Fruit fly (Drosophila melanogaster): Measurements from ENCODE around the gene Meics.
A peak's percentile ranks its signal among the peaks of the same experiment; 100 is the strongest.

Gene Meics

DNA sequence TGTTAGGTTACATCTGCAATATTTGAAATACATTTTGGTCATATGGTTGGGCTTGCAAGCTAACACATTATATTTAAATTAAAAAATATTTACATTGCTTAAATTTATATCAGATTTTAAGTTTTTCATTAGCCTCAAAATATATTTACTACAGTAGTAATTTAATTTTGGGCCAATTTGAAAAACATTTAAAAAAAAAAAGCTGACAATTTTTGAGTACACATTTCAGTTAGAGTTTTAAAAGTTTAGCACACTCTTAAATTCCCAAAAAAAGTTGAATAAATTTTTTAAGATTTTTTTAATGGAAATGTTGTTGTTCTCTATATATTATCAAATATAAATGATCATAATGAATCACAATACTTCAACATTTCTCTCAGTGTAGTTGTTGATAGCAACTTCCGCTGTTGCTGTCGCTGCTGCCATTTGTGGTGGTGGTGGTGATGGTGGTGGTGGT is 7.3 kb downstream of the Meics start (continued):
- TF ChIP-seq CG11560 (tag; IDR thresholded peaks at IDR 0.05): no peak
- peak; percentile 89 for TF ChIP-seq CG7556 (GFP tag; optimal IDR thresholded peaks at IDR 0.05)
- TF ChIP-seq trh (GFP tag; optimal IDR thresholded peaks at IDR 0.05): peak; percentile 3
- TF ChIP-seq eyg (GFP tag; optimal IDR thresholded peaks at IDR 0.05): no peak
- no peak for TF ChIP-seq gfzf (GFP tag; optimal IDR thresholded peaks at IDR 0.05)
- peak; percentile 55 for TF ChIP-seq CG3281 (GFP tag; optimal IDR thresholded peaks at IDR 0.05)
- peak; percentile 16 for TF ChIP-seq dm (GFP tag; optimal IDR thresholded peaks at IDR 0.05)
- TF ChIP-seq klu (GFP tag; IDR thresholded peaks at IDR 0.05): no peak
- TF ChIP-seq sob (GFP tag; IDR thresholded peaks at IDR 0.05): no peak
- peak in 1 of 2 experiments; percentile 76 for TF ChIP-seq bsh (GFP tag; optimal IDR thresholded peaks at IDR 0.05)
- peak in 1 of 2 experiments; percentile 42 for TF ChIP-seq Hr78 (GFP tag; optimal IDR thresholded peaks at IDR 0.05)
- TF ChIP-seq CG7786 (GFP tag; optimal IDR thresholded peaks at IDR 0.05): peak; percentile 46
- TF ChIP-seq CG4404 (GFP tag; IDR thresholded peaks at IDR 0.05): no peak; the same call in 1 of the 2 replicates
- TF ChIP-seq Drgx (GFP tag; IDR thresholded peaks at IDR 0.05): peak; percentile 40; the same call in 1 of the 2 replicates
- TF ChIP-seq Atf3 (GFP tag; optimal IDR thresholded peaks at IDR 0.05): peak; percentile 22
- peak; percentile 25 to 44 for TF ChIP-seq Pdp1 (GFP tag; optimal IDR thresholded peaks at IDR 0.05)
- peak; percentile 7 for TF ChIP-seq Hmx (GFP tag; optimal IDR thresholded peaks at IDR 0.05)
- TF ChIP-seq unc-4 (GFP tag; IDR thresholded peaks at IDR 0.05; ENCODE audit: partially characterized antibody): no peak
- peak; percentile 73 for TF ChIP-seq gsb-n (tag; optimal IDR thresholded peaks at IDR 0.05)
- TF ChIP-seq vfl (GFP tag; optimal IDR thresholded peaks at IDR 0.05): no peak
- no peak for TF ChIP-seq pros (GFP tag; optimal IDR thresholded peaks at IDR 0.05)
- no peak for TF ChIP-seq CG14441 (GFP tag; IDR thresholded peaks at IDR 0.05)
- TF ChIP-seq Ptx1 (GFP tag; IDR thresholded peaks at IDR 0.05): peak; percentile 46
- TF ChIP-seq hbn (GFP tag; IDR thresholded peaks at IDR 0.05; ENCODE audit: partially characterized antibody): no peak
- TF ChIP-seq emc (GFP tag; optimal IDR thresholded peaks at IDR 0.05): no peak
- no peak for TF ChIP-seq CG13287 (GFP tag; IDR thresholded peaks at IDR 0.05; ENCODE audit: partially characterized antibody)
- TF ChIP-seq Ravus (GFP tag; IDR thresholded peaks at IDR 0.05): no peak
- TF ChIP-seq crc (GFP tag; optimal IDR thresholded peaks at IDR 0.05): no peak
- no peak for TF ChIP-seq tup (GFP tag; optimal IDR thresholded peaks at IDR 0.05)
- TF ChIP-seq C15 (GFP tag; IDR thresholded peaks at IDR 0.05): no peak
- peak; percentile 76 for TF ChIP-seq CG17829 (tag; optimal IDR thresholded peaks at IDR 0.05)
- 0 out of 2 replicates have a peak, but pooled peaks have one; percentile 35 for TF ChIP-seq CG32772 (GFP tag; IDR thresholded peaks at IDR 0.05)
- no peak for TF ChIP-seq D19B (GFP tag; optimal IDR thresholded peaks at IDR 0.05)
- TF ChIP-seq scrt (GFP tag; optimal IDR thresholded peaks at IDR 0.05): peak; percentile 6
- TF ChIP-seq GATAe (GFP tag; conservative IDR thresholded peaks at IDR 0.05): no peak
- no peak for TF ChIP-seq fd64A (GFP tag; optimal IDR thresholded peaks at IDR 0.05)
- TF ChIP-seq Mrtf (GFP tag; IDR thresholded peaks at IDR 0.05): no peak
- no peak for TF ChIP-seq ab (GFP tag; optimal IDR thresholded peaks at IDR 0.05)
- TF ChIP-seq ac (GFP tag; optimal IDR thresholded peaks at IDR 0.05): no peak
- TF ChIP-seq CG30403 (GFP tag; optimal IDR thresholded peaks at IDR 0.05): peak; percentile 83
- TF ChIP-seq CG9797 (GFP tag; optimal IDR thresholded peaks at IDR 0.05): no peak
- TF ChIP-seq CG9876 (GFP tag; optimal IDR thresholded peaks at IDR 0.05): no peak
- TF ChIP-seq yki (optimal IDR thresholded peaks at IDR 0.05): no peak
- TF ChIP-seq Opbp (GFP tag; IDR thresholded peaks at IDR 0.05; ENCODE audit: partially characterized antibody): no peak
- TF ChIP-seq CG8478 (optimal IDR thresholded peaks at IDR 0.05): no peak
- no peak for TF ChIP-seq CG14965 (GFP tag; optimal IDR thresholded peaks at IDR 0.05; ENCODE audit: borderline replicate concordance)
- TF ChIP-seq CG7357 (GFP tag; IDR thresholded peaks at IDR 0.05): no peak
- TF ChIP-seq B-H2 (GFP tag; optimal IDR thresholded peaks at IDR 0.05): no peak
- no peak for TF ChIP-seq bowl (GFP tag; IDR thresholded peaks at IDR 0.05)
- TF ChIP-seq odd (GFP tag; optimal IDR thresholded peaks at IDR 0.05): peak; percentile 64
- no peak for TF ChIP-seq gro (GFP tag; optimal IDR thresholded peaks at IDR 0.05)
- TF ChIP-seq CG1602 (GFP tag; optimal IDR thresholded peaks at IDR 0.05): peak; percentile 68

Measured in whole organism, embryonic.